Worm (Caenorhabditis elegans): ENCODE results near the gene lips-13.

The lips-13 gene

ce11 chrII:1085546-1085945 is 32.3 kb downstream of the lips-13 start:
- TF ChIP-seq scrt-1 (GFP tag; IDR thresholded peaks at IDR 0.05) (no peak), sea-1 (GFP tag; conservative IDR thresholded peaks at IDR 0.05) (no peak), hmbx-1 (tag; optimal IDR thresholded peaks at IDR 0.05) (no peak), hnd-1 (tag; optimal IDR thresholded peaks at IDR 0.05) (no peak), ama-1 (optimal IDR thresholded peaks at IDR 0.05) (no peak), F13C5.2 (tag; optimal IDR thresholded peaks at IDR 0.05) (no peak), tbx-37 (GFP tag; conservative IDR thresholded peaks at IDR 0.05) (no peak), flt-1 (GFP tag; IDR thresholded peaks at IDR 0.05) (no peak)

DNA sequence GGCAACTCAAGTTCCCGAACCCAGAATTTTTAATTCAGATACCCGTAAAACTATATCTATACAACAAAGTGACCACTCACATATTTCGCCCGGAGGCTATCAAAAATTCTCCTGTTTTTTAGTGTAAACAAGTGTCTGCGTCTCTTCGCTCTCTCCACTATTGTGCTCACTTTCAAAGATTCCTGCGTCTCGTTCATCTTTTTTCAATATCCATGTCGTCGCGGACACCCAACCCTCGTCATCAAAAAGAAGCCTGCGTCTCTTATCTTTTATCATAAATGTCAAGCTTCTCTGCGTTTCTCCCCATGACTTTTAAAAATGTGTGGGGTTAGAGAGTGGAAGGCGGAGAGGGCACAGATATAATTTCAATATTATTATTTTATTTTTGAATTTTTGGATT is 32.9 kb downstream of the lips-13 start:
- no peak for TF ChIP-seq B0310.2 (tag; optimal IDR thresholded peaks at IDR 0.05)

DNA sequence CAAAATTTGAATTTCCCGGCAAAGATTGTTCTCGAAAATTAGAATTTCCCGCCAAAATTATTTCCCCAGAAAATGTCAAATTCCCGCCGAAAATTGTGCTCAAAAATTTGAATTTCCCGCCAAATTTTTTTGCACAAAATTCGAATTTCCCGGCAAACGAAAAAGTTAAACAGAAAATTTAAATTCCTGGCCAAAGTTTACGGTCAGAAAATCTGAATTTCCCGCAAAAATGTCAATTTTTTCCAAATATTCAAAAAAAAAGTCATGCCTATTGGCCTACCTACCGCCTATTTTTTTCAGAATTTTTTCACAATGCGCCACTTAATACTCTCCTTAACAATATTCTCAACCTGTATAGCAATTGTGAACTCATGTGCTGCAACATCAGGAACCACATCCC is 35.0 kb downstream of the lips-13 start, which contains the start of gene K02E7.1:
TSS of gene K02E7.1 (plus strand) at position 301 of the 400 bp plus-strand sequence.
- TF ChIP-seq pes-1 (GFP tag; IDR thresholded peaks at IDR 0.05) (no peak), flt-1 (GFP tag; IDR thresholded peaks at IDR 0.05) (no peak), ceh-36 (tag; optimal IDR thresholded peaks at IDR 0.05) (no peak), tra-4 (tag; optimal IDR thresholded peaks at IDR 0.05) (no peak), tbx-11 (GFP tag; IDR thresholded peaks at IDR 0.05) (no peak), hmg-4 (GFP tag; optimal IDR thresholded peaks at IDR 0.05) (no peak), ceh-13 (GFP tag; optimal IDR thresholded peaks at IDR 0.05) (no peak), aly-1 (tag; optimal IDR thresholded peaks at IDR 0.05) (no peak), tbx-37 (GFP tag; conservative IDR thresholded peaks at IDR 0.05) (no peak), B0310.2 (tag; optimal IDR thresholded peaks at IDR 0.05) (no peak)

DNA sequence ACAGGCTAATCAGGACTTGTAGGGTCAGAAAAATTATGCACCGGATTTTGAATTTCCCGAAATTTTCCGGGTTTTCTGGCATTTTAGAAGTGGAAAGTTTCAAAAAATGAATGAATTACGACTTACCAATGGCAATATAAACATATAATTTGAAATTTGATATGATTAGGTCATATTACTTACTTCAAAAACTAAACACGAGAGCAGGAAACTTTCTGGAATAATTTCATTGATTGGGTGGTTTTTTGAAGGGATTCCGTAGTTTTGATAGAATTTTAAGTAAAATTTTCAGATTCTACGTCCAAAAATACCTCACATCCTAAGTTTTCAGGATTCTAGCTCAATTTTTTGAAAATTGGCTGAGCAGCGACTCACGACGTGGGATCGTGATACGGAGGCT is 42.4 kb downstream of the lips-13 start, which contains the start of gene K02E7.11:
TSS of gene K02E7.11 (minus strand) at position 101 of the 400 bp plus-strand sequence.
- TF ChIP-seq sea-1 (GFP tag; conservative IDR thresholded peaks at IDR 0.05) = no peak
- no peak for TF ChIP-seq flt-1 (GFP tag; IDR thresholded peaks at IDR 0.05)
- TF ChIP-seq ceh-36 (tag; optimal IDR thresholded peaks at IDR 0.05) = no peak
- no peak for TF ChIP-seq hmg-4 (GFP tag; optimal IDR thresholded peaks at IDR 0.05)
- no peak for TF ChIP-seq ceh-13 (GFP tag; optimal IDR thresholded peaks at IDR 0.05)
- TF ChIP-seq B0310.2 (tag; optimal IDR thresholded peaks at IDR 0.05) = no peak
- no peak for TF ChIP-seq tra-4 (tag; optimal IDR thresholded peaks at IDR 0.05)
- TF ChIP-seq scrt-1 (GFP tag; IDR thresholded peaks at IDR 0.05) = no peak
- TF ChIP-seq ama-1 (optimal IDR thresholded peaks at IDR 0.05) = no peak

DNA sequence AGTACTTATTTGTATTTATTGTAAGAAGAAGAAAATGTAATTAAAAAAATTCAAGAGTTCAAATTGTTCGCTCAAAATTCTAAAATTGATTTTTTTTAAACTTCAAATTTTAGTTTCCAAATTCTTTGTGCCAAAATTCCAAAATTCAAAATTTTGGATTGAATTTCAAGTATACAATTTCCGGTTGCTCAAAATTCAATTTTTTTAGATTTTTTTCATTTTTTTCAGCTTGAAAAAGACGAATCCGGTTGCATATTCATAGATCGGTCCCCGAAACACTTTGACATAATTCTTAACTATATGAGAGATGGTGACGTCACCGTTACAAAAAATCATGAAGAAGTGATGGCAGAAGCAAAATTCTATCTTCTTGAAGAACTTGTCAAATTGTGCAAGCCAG is 45.7 kb downstream of the lips-13 start, which contains the start of gene K02E7.4:
TSS of gene K02E7.4 (plus strand) at position 301 of the 400 bp plus-strand sequence.
- no peak for TF ChIP-seq flt-1 (GFP tag; IDR thresholded peaks at IDR 0.05)
- no peak for TF ChIP-seq ceh-13 (GFP tag; optimal IDR thresholded peaks at IDR 0.05)
- no peak for TF ChIP-seq B0310.2 (tag; optimal IDR thresholded peaks at IDR 0.05)
- TF ChIP-seq tbx-11 (GFP tag; IDR thresholded peaks at IDR 0.05) = no peak
- TF ChIP-seq tra-4 (tag; optimal IDR thresholded peaks at IDR 0.05) = no peak
- no peak for TF ChIP-seq hmg-4 (GFP tag; optimal IDR thresholded peaks at IDR 0.05)
- TF ChIP-seq aly-1 (tag; optimal IDR thresholded peaks at IDR 0.05) = no peak

DNA sequence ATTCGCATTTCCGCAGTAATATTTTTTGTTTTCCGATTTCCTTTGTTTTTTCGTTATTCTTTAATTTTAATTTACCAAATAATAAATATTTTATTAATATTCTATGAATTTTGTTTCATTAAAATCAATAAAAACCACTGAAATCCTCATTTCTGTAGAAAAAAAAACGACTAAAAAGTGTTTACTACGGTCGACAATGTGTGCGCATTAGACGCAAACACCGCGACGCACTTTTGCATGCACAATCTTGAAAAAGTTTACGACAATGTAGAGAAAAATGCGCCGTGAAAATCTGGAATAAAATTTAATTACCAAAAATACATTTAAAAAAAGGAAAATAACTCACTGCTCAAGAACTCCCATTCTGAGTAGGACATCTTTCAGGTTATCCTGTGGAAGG is 46.4 kb downstream of the lips-13 start:
- no peak for TF ChIP-seq B0310.2 (tag; optimal IDR thresholded peaks at IDR 0.05)
- TF ChIP-seq hmg-4 (GFP tag; optimal IDR thresholded peaks at IDR 0.05) = no peak

DNA sequence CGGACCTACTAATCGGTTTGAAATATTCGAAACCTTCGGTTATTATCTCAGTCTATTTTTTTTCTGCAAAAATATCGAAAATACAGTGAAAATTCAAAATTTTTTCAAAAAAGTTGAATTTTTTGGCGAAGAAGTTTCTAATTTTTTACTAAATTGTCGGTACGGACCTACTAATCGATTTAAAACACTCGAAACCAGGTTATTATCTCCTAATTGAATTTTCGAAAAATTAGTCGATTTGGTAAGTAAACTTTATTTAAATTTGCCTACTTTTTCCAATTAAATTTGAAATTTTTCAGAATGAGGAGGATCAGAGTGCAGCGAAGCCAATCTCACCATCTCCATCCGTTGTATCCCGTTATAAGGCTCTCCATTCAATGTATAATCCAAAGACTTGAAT is 47.0 kb downstream of the lips-13 start, which contains the start of gene K02E7.12:
TSS of gene K02E7.12 (plus strand) at position 301 of the 400 bp plus-strand sequence.
- TF ChIP-seq B0310.2 (tag; optimal IDR thresholded peaks at IDR 0.05) (no peak), aly-1 (tag; optimal IDR thresholded peaks at IDR 0.05) (no peak), pes-1 (GFP tag; IDR thresholded peaks at IDR 0.05) (no peak), hnd-1 (tag; optimal IDR thresholded peaks at IDR 0.05) (no peak), ceh-36 (tag; optimal IDR thresholded peaks at IDR 0.05) (no peak), ceh-13 (GFP tag; optimal IDR thresholded peaks at IDR 0.05) (no peak), hmg-4 (GFP tag; optimal IDR thresholded peaks at IDR 0.05) (no peak), hmbx-1 (tag; optimal IDR thresholded peaks at IDR 0.05) (no peak), tra-4 (tag; optimal IDR thresholded peaks at IDR 0.05) (no peak), ets-7 (tag; optimal IDR thresholded peaks at IDR 0.05) (no peak)

DNA sequence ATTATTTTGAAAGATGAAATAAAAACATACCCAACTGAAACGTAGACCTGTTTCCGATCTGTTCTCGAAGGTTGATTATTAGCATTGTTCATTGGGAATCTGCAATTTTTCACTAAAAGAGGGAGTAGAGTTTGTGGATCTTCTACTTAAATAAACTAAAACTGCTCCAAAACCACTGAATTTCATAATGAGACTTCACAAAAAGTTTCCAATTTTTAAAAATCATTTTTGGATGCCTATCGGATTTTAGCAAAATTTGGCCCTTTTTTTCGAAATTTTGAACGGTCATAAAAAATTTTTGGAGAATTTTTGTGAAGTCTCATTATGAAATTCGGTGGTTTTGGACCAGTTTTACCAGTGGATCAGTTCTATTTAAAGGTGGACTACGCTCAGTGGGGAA is 50.9 kb downstream of the lips-13 start, which contains the start of gene K02E7.10:
TSS of gene K02E7.10 (minus strand) at position 101 of the 400 bp plus-strand sequence.
- TF ChIP-seq tbx-37 (GFP tag; conservative IDR thresholded peaks at IDR 0.05) (no peak), B0310.2 (tag; optimal IDR thresholded peaks at IDR 0.05) (no peak), hmbx-1 (tag; optimal IDR thresholded peaks at IDR 0.05) (no peak), hmg-4 (GFP tag; optimal IDR thresholded peaks at IDR 0.05) (no peak), ama-1 (optimal IDR thresholded peaks at IDR 0.05) (no peak), ets-7 (tag; optimal IDR thresholded peaks at IDR 0.05) (no peak), hnd-1 (tag; optimal IDR thresholded peaks at IDR 0.05) (no peak), pes-1 (GFP tag; IDR thresholded peaks at IDR 0.05) (no peak), sea-1 (GFP tag; conservative IDR thresholded peaks at IDR 0.05) (no peak), ceh-36 (tag; optimal IDR thresholded peaks at IDR 0.05) (no peak), tra-4 (tag; optimal IDR thresholded peaks at IDR 0.05) (no peak), F13C5.2 (tag; optimal IDR thresholded peaks at IDR 0.05) (no peak), scrt-1 (GFP tag; IDR thresholded peaks at IDR 0.05) (no peak), flt-1 (GFP tag; IDR thresholded peaks at IDR 0.05) (no peak), aly-1 (tag; optimal IDR thresholded peaks at IDR 0.05) (no peak), ceh-13 (GFP tag; optimal IDR thresholded peaks at IDR 0.05) (no peak), tbx-11 (GFP tag; IDR thresholded peaks at IDR 0.05) (no peak)

All from whole organism, early embryonic.